Fruit fly (Drosophila melanogaster) whole organism, prepupa: ENCODE measurements around the gene CG13288.

ENCODE experiments used
- Blimp-1 ChIP-seq: fragments of 200-800 bp; sonication (Bioruptor generic); optimal IDR thresholded peaks from 3 replicates; lab custom pipeline; 2017; ENCODE audit warnings: missing biosample characterization, missing genetic modification characterization, mild to moderate bottlenecking, moderate library complexity, missing genetic modification reagents
- CG10631 ChIP-seq: fragments of 200-800 bp; sonication (Bioruptor generic); optimal IDR thresholded peaks from 2 replicates; lab custom pipeline; 2016; ENCODE audit warnings: missing biosample characterization, missing genetic modification characterization
- CG10669 ChIP-seq: fragments of 200-800 bp; sonication (Bioruptor generic); optimal IDR thresholded peaks from 3 replicates; lab custom pipeline; 2018; ENCODE audit warnings: missing biosample characterization, mild to moderate bottlenecking, missing genetic modification characterization, moderate library complexity
- CG11294 ChIP-seq: fragments of 200-800 bp; sonication (Bioruptor generic); IDR thresholded peaks from 2 replicates; pipeline ENCODE4 v1.3.6; 2022; ENCODE audit warnings: missing biosample characterization, missing genetic modification characterization
- CG11762 ChIP-seq: fragments of 200-800 bp; sonication (Bioruptor generic); optimal IDR thresholded peaks from 3 replicates; lab custom pipeline; 2016; ENCODE audit warnings: missing biosample characterization, missing genetic modification characterization; ENCODE audit not compliant: insufficient read depth
- CG11902 ChIP-seq: fragments of 200-800 bp; sonication (Bioruptor generic); optimal IDR thresholded peaks from 3 replicates; lab custom pipeline; 2016; ENCODE audit warnings: missing biosample characterization, missing genetic modification characterization
- CG15336 ChIP-seq: fragments of 200-800 bp; sonication (Bioruptor generic); IDR thresholded peaks from 2 replicates; pipeline ENCODE4 v1.3.6; 2022; ENCODE audit warnings: missing biosample characterization, missing genetic modification characterization
- CG16779 ChIP-seq: fragments of 200-800 bp; sonication (Bioruptor generic); optimal IDR thresholded peaks from 3 replicates; lab custom pipeline; 2017; ENCODE audit warnings: missing biosample characterization, mild to moderate bottlenecking, missing genetic modification characterization
- CG3032 ChIP-seq: fragments of 200-800 bp; optimal IDR thresholded peaks from 2 replicates; lab custom pipeline; 2019; ENCODE audit warnings: missing biosample characterization, mild to moderate bottlenecking, missing genetic modification characterization, moderate library complexity
- CG31627 ChIP-seq: fragments of 200-800 bp; sonication (Bioruptor generic); optimal IDR thresholded peaks from 3 replicates; lab custom pipeline; 2016; ENCODE audit warnings: missing biosample characterization, missing genetic modification characterization
- CG32006 ChIP-seq: fragments of 200-800 bp; sonication (Bioruptor generic); optimal IDR thresholded peaks from 3 replicates; lab custom pipeline; 2017; ENCODE audit warnings: missing biosample characterization, mild to moderate bottlenecking, missing genetic modification characterization
- CG3919 ChIP-seq: fragments of 200-800 bp; sonication (Bioruptor generic); optimal IDR thresholded peaks from 3 replicates; lab custom pipeline; 2016; ENCODE audit warnings: missing biosample characterization, missing genetic modification characterization
- CG4318 ChIP-seq: fragments of 200-800 bp; sonication (Bioruptor generic); optimal IDR thresholded peaks from 3 replicates; lab custom pipeline; 2017; ENCODE audit warnings: missing biosample characterization, mild to moderate bottlenecking, missing genetic modification characterization
- CG6163 ChIP-seq: fragments of 200-800 bp; sonication (Bioruptor generic); IDR thresholded peaks from 3 replicates; pipeline ENCODE4 v1.3.6; 2022; ENCODE audit warnings: missing biosample characterization, missing genetic modification characterization
- CG6276 ChIP-seq: fragments of 200-800 bp; sonication (Bioruptor generic); optimal IDR thresholded peaks from 2 replicates; lab custom pipeline; 2017; ENCODE audit warnings: missing biosample characterization, mild to moderate bottlenecking, missing genetic modification characterization
- CG6792 ChIP-seq: fragments of 200-800 bp; sonication (Bioruptor generic); optimal IDR thresholded peaks from 3 replicates; lab custom pipeline; 2016; ENCODE audit warnings: missing biosample characterization, missing genetic modification characterization
- CG6854 ChIP-seq: fragments of 200-800 bp; sonication (Bioruptor generic); optimal IDR thresholded peaks from 2 replicates; lab custom pipeline; 2017; ENCODE audit warnings: missing biosample characterization, mild to moderate bottlenecking, missing genetic modification characterization
- CG8119 ChIP-seq: fragments of 200-800 bp; sonication (Bioruptor generic); IDR thresholded peaks from 3 replicates; pipeline ENCODE4 v1.3.6; 2022; ENCODE audit warnings: missing biosample characterization, missing genetic modification characterization
- CG8319 ChIP-seq: fragments of 200-800 bp; sonication (Bioruptor generic); optimal IDR thresholded peaks from 3 replicates; lab custom pipeline; 2016; ENCODE audit warnings: missing biosample characterization, missing genetic modification characterization
- CG8632 ChIP-seq: fragments of 200-800 bp; sonication (Bioruptor generic); optimal IDR thresholded peaks from 3 replicates; lab custom pipeline; 2016; ENCODE audit warnings: missing biosample characterization, missing genetic modification characterization
- Eip75B ChIP-seq: fragments of 200-800 bp; sonication (Bioruptor generic); optimal IDR thresholded peaks from 3 replicates; lab custom pipeline; 2016; ENCODE audit warnings: missing biosample characterization, missing genetic modification characterization
- Eip78C ChIP-seq: fragments of 200-800 bp; sonication (Bioruptor generic); peaks from one replicate; lab custom pipeline; 2016; ENCODE audit warnings: missing biosample characterization, missing genetic modification characterization
- Eip93F ChIP-seq: fragments of 200-800 bp; sonication (Bioruptor generic); optimal IDR thresholded peaks from 2 replicates; lab custom pipeline; 2016; ENCODE audit warnings: missing biosample characterization, mild to moderate bottlenecking, missing genetic modification characterization
- Ets96B ChIP-seq: fragments of 200-800 bp; optimal IDR thresholded peaks from 2 replicates; lab custom pipeline; 2019; ENCODE audit warnings: missing biosample characterization, mild to moderate bottlenecking, missing genetic modification characterization, moderate library complexity
- Hr39 ChIP-seq: fragments of 200-800 bp; sonication (Bioruptor generic); optimal IDR thresholded peaks from 2 replicates; lab custom pipeline; 2016; ENCODE audit warnings: missing biosample characterization, missing genetic modification characterization
- Hr4 ChIP-seq: fragments of 200-800 bp; sonication (Bioruptor generic); optimal IDR thresholded peaks from 3 replicates; lab custom pipeline; 2016; ENCODE audit warnings: missing biosample characterization, missing genetic modification characterization
- Lpt ChIP-seq: fragments of 200-800 bp; sonication (Bioruptor generic); optimal IDR thresholded peaks from 3 replicates; lab custom pipeline; 2016; ENCODE audit warnings: missing biosample characterization, missing genetic modification characterization
- Met ChIP-seq: fragments of 200-800 bp; sonication (Bioruptor generic); optimal IDR thresholded peaks from 3 replicates; lab custom pipeline; 2016; ENCODE audit warnings: missing biosample characterization, missing genetic modification characterization
- OdsH ChIP-seq: fragments of 200-800 bp; sonication (Bioruptor generic); optimal IDR thresholded peaks from 3 replicates; lab custom pipeline; 2016; ENCODE audit warnings: missing biosample characterization, missing genetic modification characterization
- Smox ChIP-seq: fragments of 200-800 bp; sonication (Bioruptor generic); optimal IDR thresholded peaks from 3 replicates; lab custom pipeline; 2016; ENCODE audit warnings: missing biosample characterization, missing genetic modification characterization
- Sox102F ChIP-seq: fragments of 200-800 bp; sonication (Bioruptor generic); optimal IDR thresholded peaks from 2 replicates; lab custom pipeline; 2016; ENCODE audit warnings: missing biosample characterization, mild to moderate bottlenecking, missing genetic modification characterization
- Sox14 ChIP-seq: fragments of 200-800 bp; sonication (Bioruptor generic); optimal IDR thresholded peaks from 3 replicates; lab custom pipeline; 2016; ENCODE audit warnings: missing biosample characterization, missing genetic modification characterization
- achi ChIP-seq: fragments of 200-800 bp; sonication (Bioruptor generic); optimal IDR thresholded peaks from 3 replicates; lab custom pipeline; 2016; ENCODE audit warnings: missing biosample characterization, missing genetic modification characterization
- cyc ChIP-seq: fragments of 200-800 bp; sonication (Bioruptor generic); optimal IDR thresholded peaks from 3 replicates; lab custom pipeline; 2016; ENCODE audit warnings: missing biosample characterization, missing genetic modification characterization
- dsx ChIP-seq: fragments of 200-800 bp; optimal IDR thresholded peaks from 3 replicates; lab custom pipeline; 2019; ENCODE audit warnings: missing biosample characterization, mild to moderate bottlenecking, missing genetic modification characterization, moderate library complexity; ENCODE audit not compliant: poor library complexity, severe bottlenecking
- esn ChIP-seq: fragments of 200-800 bp; sonication (Bioruptor generic); optimal IDR thresholded peaks from 2 replicates; lab custom pipeline; 2016; ENCODE audit warnings: missing biosample characterization, mild to moderate bottlenecking, missing genetic modification characterization, moderate library complexity
- fd59A ChIP-seq: fragments of 200-800 bp; sonication (Bioruptor generic); optimal IDR thresholded peaks from 2 replicates; lab custom pipeline; 2017; ENCODE audit warnings: missing biosample characterization, mild to moderate bottlenecking, missing genetic modification characterization, missing genetic modification reagents
- fd85E ChIP-seq: fragments of 200-800 bp; sonication (Bioruptor generic); optimal IDR thresholded peaks from 3 replicates; lab custom pipeline; 2016; ENCODE audit warnings: missing biosample characterization, missing genetic modification characterization
- fkh ChIP-seq: fragments of 200-800 bp; sonication (Bioruptor generic); optimal IDR thresholded peaks from 3 replicates; lab custom pipeline; 2017; ENCODE audit warnings: missing biosample characterization, mild to moderate bottlenecking, missing genetic modification characterization, moderate library complexity
- lz ChIP-seq: fragments of 200-800 bp; sonication (Bioruptor generic); optimal IDR thresholded peaks from 3 replicates; lab custom pipeline; 2016; ENCODE audit warnings: missing biosample characterization, missing genetic modification characterization
- net ChIP-seq: fragments of 200-800 bp; sonication (Bioruptor generic); optimal IDR thresholded peaks from 3 replicates; lab custom pipeline; 2016; ENCODE audit warnings: missing biosample characterization, missing genetic modification characterization
- pdm3 ChIP-seq: fragments of 200-800 bp; sonication (Bioruptor generic); optimal IDR thresholded peaks from 3 replicates; lab custom pipeline; 2016; ENCODE audit warnings: missing biosample characterization, missing genetic modification characterization
- spab ChIP-seq: fragments of 200-800 bp; sonication (Bioruptor generic); optimal IDR thresholded peaks from 2 replicates; lab custom pipeline; 2017; ENCODE audit warnings: missing biosample characterization, mild to moderate bottlenecking, missing genetic modification characterization, missing genetic modification reagents
- ss ChIP-seq, 2 experiments: fragments of 200-800 bp; sonication (Bioruptor generic); optimal IDR thresholded peaks; 2 replicates in 1 of 2; 3 replicates in 1 of 2; lab custom pipeline; 2017 to 2018; ENCODE audit warnings: mild to moderate bottlenecking in 2 of 2, missing biosample characterization in 2 of 2, missing genetic modification characterization in 2 of 2, moderate library complexity in 1 of 2
- svp ChIP-seq: fragments of 200-800 bp; sonication (Bioruptor generic); peaks from one replicate; lab custom pipeline; 2016; ENCODE audit warnings: missing biosample characterization, missing genetic modification characterization
- topi ChIP-seq: fragments of 200-800 bp; sonication (Bioruptor generic); optimal IDR thresholded peaks from 3 replicates; lab custom pipeline; 2016; ENCODE audit warnings: missing biosample characterization, missing genetic modification characterization
- vri ChIP-seq: fragments of 200-800 bp; sonication (Bioruptor generic); optimal IDR thresholded peaks from 3 replicates; lab custom pipeline; 2016; ENCODE audit warnings: missing biosample characterization, mild to moderate bottlenecking, missing genetic modification characterization

CG13288 gene

DNA sequence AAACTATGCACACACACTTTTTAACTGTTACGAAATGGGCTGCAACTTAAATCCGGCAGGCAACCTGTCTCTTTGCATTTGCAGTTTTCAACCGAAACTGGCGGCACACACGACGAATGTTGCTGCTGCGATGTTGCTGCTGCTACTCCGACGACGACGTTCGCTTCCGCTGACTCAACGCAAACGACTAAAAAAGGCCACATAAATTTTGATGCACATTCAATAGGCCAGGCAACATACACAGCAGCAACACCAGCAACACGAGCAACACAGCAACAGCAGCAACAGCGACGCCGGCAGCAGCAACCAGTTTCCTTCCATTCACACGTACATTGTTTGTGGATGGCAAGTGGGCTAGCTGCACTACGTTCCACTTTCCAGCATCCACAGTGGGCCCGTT is 43.3 kb downstream of the CG13288 start, which contains the start of gene Egfrap:
TSS of gene Egfrap (minus strand) at position 192 of the 400 bp plus-strand sequence.
- TF ChIP-seq ss (GFP tag; optimal IDR thresholded peaks at IDR 0.05; lab: Kevin White, UChicago) = peak; percentile 7 to 25
- TF ChIP-seq CG6792 (GFP tag; lab: Kevin White, UChicago) = no peak
- no peak for TF ChIP-seq lz (GFP tag; lab: Kevin White, UChicago)
- no peak for TF ChIP-seq Hr4 (GFP tag; lab: Kevin White, UChicago)
- no peak for TF ChIP-seq CG4318 (GFP tag; lab: Kevin White, UChicago)
- no peak for TF ChIP-seq CG11762 (GFP tag; lab: Kevin White, UChicago)
- no peak for TF ChIP-seq cyc (GFP tag; lab: Kevin White, UChicago)
- no peak for TF ChIP-seq CG8119
- no peak for TF ChIP-seq CG11902 (GFP tag; lab: Kevin White, UChicago)
- TF ChIP-seq CG10631 = no peak
- peak; percentile 38 for TF ChIP-seq dsx (GFP tag; lab: Kevin White, UChicago)
- TF ChIP-seq OdsH = no peak
- no peak for TF ChIP-seq CG16779
- TF ChIP-seq CG11294 (GFP tag; lab: Robert Waterston, UW) = no peak
- TF ChIP-seq Eip75B = peak; percentile 1
- no peak for TF ChIP-seq Ets96B (tag; lab: Kevin White, UChicago)
- no peak for TF ChIP-seq fkh (GFP tag; lab: Kevin White, UChicago)
- no peak for TF ChIP-seq CG8319 (GFP tag; lab: Kevin White, UChicago)
- peak; percentile 70 for TF ChIP-seq Eip78C (GFP tag; lab: Kevin White, UChicago)
- TF ChIP-seq net (GFP tag; lab: Kevin White, UChicago) = peak; percentile 12
- peak; percentile 80 for TF ChIP-seq CG3919 (GFP tag; lab: Kevin White, UChicago)
- TF ChIP-seq vri (GFP tag; lab: Kevin White, UChicago) = no peak
- peak; percentile 25; the same call in 1 of the 2 replicates for TF ChIP-seq CG15336 (GFP tag; lab: Robert Waterston, UW)
- no peak for TF ChIP-seq fd59A (GFP tag; lab: Kevin White, UChicago)
- no peak for TF ChIP-seq achi
- no peak for TF ChIP-seq CG3032 (tag; lab: Kevin White, UChicago)
- peak; percentile 48 for TF ChIP-seq CG6854
- no peak for TF ChIP-seq svp (GFP tag; lab: Kevin White, UChicago)
- TF ChIP-seq CG10669 (GFP tag; lab: Kevin White, UChicago) = no peak
- no peak for TF ChIP-seq Met (GFP tag; lab: Kevin White, UChicago)
- no peak for TF ChIP-seq Smox (GFP tag; lab: Kevin White, UChicago)
- peak; percentile 0 for TF ChIP-seq esn (GFP tag; lab: Kevin White, UChicago)
- no peak for TF ChIP-seq Sox102F (GFP tag; lab: Kevin White, UChicago)
- no peak for TF ChIP-seq Eip93F (GFP tag; lab: Kevin White, UChicago)
- peak; percentile 52; the same call in 1 of the 3 replicates for TF ChIP-seq CG6163 (GFP tag; lab: Robert Waterston, UW)
- TF ChIP-seq CG8632 (GFP tag; lab: Kevin White, UChicago) = no peak
- TF ChIP-seq Blimp-1 (GFP tag; lab: Kevin White, UChicago) = no peak
- TF ChIP-seq CG31627 = no peak
- no peak for TF ChIP-seq pdm3 (GFP tag; lab: Kevin White, UChicago)
- TF ChIP-seq topi (GFP tag; lab: Kevin White, UChicago) = no peak
- no peak for TF ChIP-seq CG32006 (GFP tag; lab: Kevin White, UChicago)
- TF ChIP-seq Sox14 (GFP tag; lab: Kevin White, UChicago) = no peak
- no peak for TF ChIP-seq CG6276 (GFP tag; lab: Kevin White, UChicago)
- TF ChIP-seq fd85E (GFP tag; lab: Kevin White, UChicago) = no peak
- TF ChIP-seq spab (GFP tag; lab: Kevin White, UChicago) = no peak
- no peak for TF ChIP-seq Hr39 (GFP tag; lab: Kevin White, UChicago)
- TF ChIP-seq Lpt = peak; percentile 71
